Worm (Caenorhabditis elegans) whole organism, young adult: ENCODE data around the gene trap-3.

Experiments used
- B0019.2 ChIP-seq: fragments of 200-800 bp; sonication (Bioruptor generic); conservative IDR thresholded peaks from 2 replicates; pipeline ENCODE4 v1.3.6; 2022; ENCODE audit warnings: missing genetic modification reagents, missing genetic modification characterization, missing compliant biosample characterization
- B0336.3 ChIP-seq: fragments of 200-800 bp; sonication (Bioruptor generic); IDR thresholded peaks from 2 replicates; pipeline ENCODE4 v1.3.6; 2022; ENCODE audit warnings: missing genetic modification characterization, missing compliant biosample characterization
- D2030.7 ChIP-seq: fragments of 200-800 bp; sonication (Bioruptor generic); IDR thresholded peaks from 2 replicates; pipeline ENCODE4 v1.3.6; 2022; ENCODE audit warnings: missing genetic modification reagents, missing genetic modification characterization, missing compliant biosample characterization
- F23B12.7 ChIP-seq: sonication (generic microtip); optimal IDR thresholded peaks from 2 replicates; lab custom pipeline; 2017; ENCODE audit warnings: missing genetic modification characterization, mild to moderate bottlenecking, missing compliant biosample characterization, antibody characterized with exemption, moderate library complexity; ENCODE audit not compliant: insufficient read depth
- F33H1.4 ChIP-seq: fragments of 200-800 bp; sonication (Bioruptor generic); IDR thresholded peaks from 2 replicates; pipeline ENCODE4 v1.3.6; 2022; ENCODE audit warnings: missing genetic modification reagents, missing genetic modification characterization, missing compliant biosample characterization
- F57C9.4 ChIP-seq: sonication (generic microtip); optimal IDR thresholded peaks from 2 replicates; lab custom pipeline; 2017; ENCODE audit warnings: mild to moderate bottlenecking, missing genetic modification characterization, missing compliant biosample characterization
- K12H6.12 ChIP-seq: fragments of 200-800 bp; sonication (Bioruptor generic); optimal IDR thresholded peaks from 2 replicates; lab custom pipeline; 2018; ENCODE audit warnings: mild to moderate bottlenecking, missing genetic modification characterization, missing compliant biosample characterization
- T07F8.4 ChIP-seq: sonication (generic microtip); optimal IDR thresholded peaks from 2 replicates; lab custom pipeline; 2016; ENCODE audit warnings: mild to moderate bottlenecking, missing genetic modification characterization, moderate library complexity, missing compliant biosample characterization
- Y67H2A.10 ChIP-seq: fragments of 200-800 bp; sonication (Bioruptor generic); conservative IDR thresholded peaks from 2 replicates; pipeline ENCODE4 v1.3.6; 2022; ENCODE audit warnings: missing genetic modification reagents, missing genetic modification characterization, missing compliant biosample characterization
- akir-1 ChIP-seq: fragments of 200-800 bp; sonication (Bioruptor generic); optimal IDR thresholded peaks from 2 replicates; lab custom pipeline; 2018; ENCODE audit warnings: mild to moderate bottlenecking, missing genetic modification characterization, moderate library complexity, missing compliant biosample characterization
- ama-1 ChIP-seq, 3 experiments: fragments of 150-350 bp in 1 of 3; sonication (generic microtip) in 2 of 3; optimal IDR thresholded peaks; 2 replicates each; lab custom pipeline; 2014 to 2018; ENCODE audit warnings: missing biosample characterization in 2 of 3, missing genetic modification characterization in 2 of 3, missing genetic modification reagents in 2 of 3
- aptf-2 ChIP-seq: fragments of 200-800 bp; sonication (Bioruptor generic); conservative IDR thresholded peaks from 2 replicates; pipeline ENCODE4 v1.3.6; 2022; ENCODE audit warnings: missing genetic modification reagents, missing genetic modification characterization, missing compliant biosample characterization
- aptf-3 ChIP-seq: fragments of 200-800 bp; sonication (Bioruptor generic); IDR thresholded peaks from 2 replicates; pipeline ENCODE4 v1.3.6; 2022; ENCODE audit warnings: missing genetic modification characterization, missing compliant biosample characterization
- atf-7 ChIP-seq: sonication (generic microtip); optimal IDR thresholded peaks from 2 replicates; lab custom pipeline; 2017; ENCODE audit warnings: mild to moderate bottlenecking, missing genetic modification characterization, missing compliant biosample characterization
- athp-1 ChIP-seq: sonication (generic microtip); optimal IDR thresholded peaks from 2 replicates; lab custom pipeline; 2017; ENCODE audit warnings: mild to moderate bottlenecking, missing genetic modification characterization, missing compliant biosample characterization
- attf-3 ChIP-seq: fragments of 200-800 bp; sonication (Bioruptor generic); conservative IDR thresholded peaks from 2 replicates; pipeline ENCODE4 v1.3.6; 2022; ENCODE audit warnings: missing genetic modification reagents, missing genetic modification characterization, missing compliant biosample characterization
- bed-1 ChIP-seq: fragments of 200-800 bp; sonication (Bioruptor generic); IDR thresholded peaks from 2 replicates; pipeline ENCODE4 v1.3.6; 2022; ENCODE audit warnings: missing genetic modification reagents, missing genetic modification characterization, missing compliant biosample characterization
- bed-2 ChIP-seq: fragments of 200-800 bp; sonication (Bioruptor generic); IDR thresholded peaks from 2 replicates; pipeline ENCODE4 v1.3.6; 2022; ENCODE audit warnings: missing genetic modification reagents, missing genetic modification characterization, missing compliant biosample characterization
- ccch-3 ChIP-seq: fragments of 200-800 bp; sonication (Bioruptor generic); optimal IDR thresholded peaks from 2 replicates; lab custom pipeline; 2018; ENCODE audit warnings: mild to moderate bottlenecking, missing genetic modification characterization, missing compliant biosample characterization
- cebp-1 ChIP-seq, 2 experiments: fragments of 200-800 bp in 1 of 2; sonication (Bioruptor generic) in 1 of 2; sonication (generic microtip) in 1 of 2; IDR thresholded peaks in 1 of 2; optimal IDR thresholded peaks in 1 of 2; 2 replicates each; pipeline versions ENCODE4 v1.3.6 to Lab custom; 2017 to 2022; ENCODE audit warnings: missing compliant biosample characterization in 2 of 2, missing genetic modification characterization in 2 of 2, mild to moderate bottlenecking in 1 of 2, missing genetic modification reagents in 1 of 2, moderate library complexity in 1 of 2
- ceh-27 ChIP-seq: fragments of 200-800 bp; sonication (Bioruptor generic); optimal IDR thresholded peaks from 2 replicates; lab custom pipeline; 2018; ENCODE audit warnings: mild to moderate bottlenecking, missing genetic modification characterization, moderate library complexity, missing compliant biosample characterization
- ceh-79 ChIP-seq: sonication (generic microtip); optimal IDR thresholded peaks from 2 replicates; lab custom pipeline; 2017; ENCODE audit warnings: mild to moderate bottlenecking, missing genetic modification characterization, missing compliant biosample characterization
- efl-1 ChIP-seq: fragments of 150-350 bp; optimal IDR thresholded peaks from 2 replicates; lab custom pipeline; 2014; ENCODE audit warnings: missing biosample characterization, missing genetic modification reagents, missing genetic modification characterization
- egrh-3 ChIP-seq: fragments of 200-800 bp; sonication (Bioruptor generic); IDR thresholded peaks from 2 replicates; pipeline ENCODE4 v1.3.6; 2022; ENCODE audit warnings: missing genetic modification reagents, missing genetic modification characterization, missing compliant biosample characterization
- hlh-12 ChIP-seq: sonication (generic microtip); optimal IDR thresholded peaks from 2 replicates; lab custom pipeline; 2016; ENCODE audit warnings: missing genetic modification characterization, missing compliant biosample characterization
- hlh-26 ChIP-seq: fragments of 200-800 bp; sonication (Bioruptor generic); conservative IDR thresholded peaks from 2 replicates; pipeline ENCODE4 v1.3.6; 2022; ENCODE audit warnings: missing genetic modification reagents, missing genetic modification characterization, missing compliant biosample characterization
- let-526 ChIP-seq: fragments of 200-800 bp; sonication (Bioruptor generic); IDR thresholded peaks from 2 replicates; pipeline ENCODE4 v1.3.6; 2022; ENCODE audit warnings: missing genetic modification reagents, missing genetic modification characterization, missing compliant biosample characterization
- lin-26 ChIP-seq: fragments of 200-800 bp; sonication (Bioruptor generic); IDR thresholded peaks from 2 replicates; pipeline ENCODE4 v1.3.6; 2022; ENCODE audit warnings: missing genetic modification reagents, missing genetic modification characterization, missing compliant biosample characterization
- lin-54 ChIP-seq: fragments of 200-800 bp; sonication (Bioruptor generic); optimal IDR thresholded peaks from 2 replicates; lab custom pipeline; 2018; ENCODE audit warnings: mild to moderate bottlenecking, missing genetic modification characterization, missing compliant biosample characterization
- lsl-1 ChIP-seq: fragments of 200-800 bp; sonication (Bioruptor generic); optimal IDR thresholded peaks from 2 replicates; lab custom pipeline; 2018; ENCODE audit warnings: mild to moderate bottlenecking, missing genetic modification characterization, moderate library complexity, missing compliant biosample characterization
- mcd-1 ChIP-seq: fragments of 200-800 bp; sonication (Bioruptor generic); IDR thresholded peaks from 2 replicates; pipeline ENCODE4 v1.3.6; 2022; ENCODE audit warnings: missing genetic modification reagents, missing genetic modification characterization, missing compliant biosample characterization
- mel-28 ChIP-seq: sonication (generic microtip); optimal IDR thresholded peaks from 2 replicates; lab custom pipeline; 2016; ENCODE audit warnings: borderline replicate concordance, mild to moderate bottlenecking, missing genetic modification characterization, missing compliant biosample characterization
- mes-4 ChIP-seq: sonication (generic microtip); optimal IDR thresholded peaks from 2 replicates; lab custom pipeline; 2016; ENCODE audit warnings: missing genotype, missing genetic modification characterization, missing compliant biosample characterization
- nhr-27 ChIP-seq: fragments of 200-800 bp; sonication (Bioruptor generic); optimal IDR thresholded peaks from 2 replicates; lab custom pipeline; 2018; ENCODE audit warnings: mild to moderate bottlenecking, missing genetic modification characterization, moderate library complexity, missing compliant biosample characterization
- repo-1 ChIP-seq: sonication (generic microtip); optimal IDR thresholded peaks from 2 replicates; lab custom pipeline; 2017; ENCODE audit warnings: mild to moderate bottlenecking, missing genetic modification characterization, missing compliant biosample characterization
- rpc-1 ChIP-seq, 2 experiments: fragments of 150-350 bp in 1 of 2; sonication (generic microtip) in 1 of 2; optimal IDR thresholded peaks; 2 replicates each; lab custom pipeline; 2014 to 2018; ENCODE audit warnings: missing biosample characterization in 1 of 2, missing genetic modification characterization in 1 of 2, missing genetic modification reagents in 1 of 2, missing genotype in 1 of 2
- sea-2 ChIP-seq: fragments of 200-800 bp; sonication (Bioruptor generic); IDR thresholded peaks from 2 replicates; pipeline ENCODE4 v1.3.6; 2022; ENCODE audit warnings: missing genetic modification characterization, missing compliant biosample characterization
- snpc-1.1 ChIP-seq: sonication (generic microtip); optimal IDR thresholded peaks from 2 replicates; lab custom pipeline; 2017; ENCODE audit warnings: missing genetic modification characterization, mild to moderate bottlenecking, missing compliant biosample characterization, antibody characterized with exemption, moderate library complexity, missing genotype, missing genetic modification reagents; ENCODE audit not compliant: insufficient read depth
- snpc-4 ChIP-seq, 5 experiments: fragments of 150-350 bp in 1 of 5; sonication (generic microtip) in 4 of 5; optimal IDR thresholded peaks; 2 replicates each; lab custom pipeline; 2014 to 2018; ENCODE audit warnings: missing genetic modification characterization in 5 of 5, missing biosample characterization in 3 of 5, antibody characterized with exemption in 2 of 5, mild to moderate bottlenecking in 2 of 5, missing compliant biosample characterization in 2 of 5, missing genotype in 2 of 5, moderate library complexity in 2 of 5, missing genetic modification reagents in 1 of 5
- somi-1 ChIP-seq: fragments of 200-800 bp; sonication (Bioruptor generic); optimal IDR thresholded peaks from 2 replicates; lab custom pipeline; 2018; ENCODE audit warnings: mild to moderate bottlenecking, missing genetic modification characterization, missing compliant biosample characterization
- tbp1 ChIP-seq: fragments of 200-800 bp; sonication (Bioruptor generic); optimal IDR thresholded peaks from 2 replicates; lab custom pipeline; 2018; ENCODE audit warnings: mild to moderate bottlenecking, missing genetic modification characterization, missing compliant biosample characterization
- zfh-2 ChIP-seq: fragments of 200-800 bp; sonication (Bioruptor generic); conservative IDR thresholded peaks from 2 replicates; pipeline ENCODE4 v1.3.6; 2022; ENCODE audit warnings: missing genetic modification reagents, missing genetic modification characterization, missing compliant biosample characterization
- zim-3 ChIP-seq: sonication (generic microtip); optimal IDR thresholded peaks from 2 replicates; lab custom pipeline; 2017; ENCODE audit warnings: mild to moderate bottlenecking, missing genetic modification characterization, moderate library complexity, missing compliant biosample characterization
- ztf-26 ChIP-seq: sonication (generic microtip); optimal IDR thresholded peaks from 2 replicates; lab custom pipeline; 2017; ENCODE audit warnings: missing genetic modification characterization, missing compliant biosample characterization
- ztf-28 ChIP-seq: fragments of 200-800 bp; sonication (Bioruptor generic); IDR thresholded peaks from 2 replicates; pipeline ENCODE4 v1.3.6; 2022; ENCODE audit warnings: missing genetic modification reagents, missing genetic modification characterization, missing compliant biosample characterization
- ztf-6 ChIP-seq: fragments of 200-800 bp; sonication (Bioruptor generic); IDR thresholded peaks from 2 replicates; pipeline ENCODE4 v1.3.6; 2022; ENCODE audit warnings: missing genetic modification reagents, missing genetic modification characterization, missing compliant biosample characterization

Gene trap-3

DNA sequence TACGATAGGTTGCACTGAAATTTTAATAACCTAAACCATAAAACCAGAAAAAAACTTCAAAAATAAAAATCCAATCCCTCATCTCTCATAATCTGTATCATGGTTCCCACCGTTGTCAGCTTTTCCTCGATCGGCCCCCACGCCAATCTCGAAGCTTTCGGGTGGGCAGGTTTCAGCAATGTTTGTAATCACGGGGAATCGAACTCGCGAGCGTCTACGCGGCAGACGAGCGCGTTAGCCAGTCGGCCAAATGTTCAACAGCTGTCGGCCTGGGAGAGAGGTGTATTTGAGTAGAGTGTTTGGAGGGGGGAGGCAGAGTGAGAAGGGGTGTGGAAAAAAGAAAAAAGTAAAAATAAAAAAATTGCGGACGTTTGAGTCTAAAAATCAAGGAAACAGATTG, 19.2 kb downstream of the trap-3 start (continued):
- TF ChIP-seq cebp-1 (GFP tag; IDR thresholded peaks at IDR 0.05; lab: Robert Waterston, UW) (0 out of 2 replicates have a peak, but pooled peaks have one; percentile 10), cebp-1 (tag; optimal IDR thresholded peaks at IDR 0.05; lab: Kevin White, UChicago) (peak; percentile 80), ztf-28 (GFP tag; lab: Robert Waterston, UW) (peak; percentile 69; the same call in 1 of the 2 replicates), sea-2 (GFP tag; lab: Robert Waterston, UW) (no peak), B0336.3 (GFP tag; lab: Robert Waterston, UW) (peak; percentile 75), zfh-2 (GFP tag; lab: Robert Waterston, UW) (peak; percentile 73), F33H1.4 (peak; percentile 66), tbp1 (GFP tag; lab: Kevin White, UChicago) (peak; percentile 95), repo-1 (tag; lab: Kevin White, UChicago) (peak; percentile 83), somi-1 (GFP tag; lab: Kevin White, UChicago) (peak; percentile 54), ztf-6 (GFP tag; lab: Robert Waterston, UW) (no peak), hlh-26 (GFP tag; lab: Robert Waterston, UW) (no peak), D2030.7 (GFP tag; lab: Robert Waterston, UW) (peak; percentile 92), lin-26 (GFP tag; lab: Robert Waterston, UW) (peak; percentile 89), aptf-2 (GFP tag; lab: Robert Waterston, UW) (0 out of 2 replicates have a peak, but pooled peaks have one; percentile 38), efl-1 (GFP tag; lab: Kevin White, UChicago) (peak; percentile 37), athp-1 (tag; lab: Kevin White, UChicago) (peak; percentile 86), egrh-3 (GFP tag; lab: Robert Waterston, UW) (peak; percentile 73), zim-3 (tag; lab: Kevin White, UChicago) (peak; percentile 78), akir-1 (GFP tag; lab: Kevin White, UChicago) (no peak), snpc-1.1 (tag; lab: Kevin White, UChicago) (peak; percentile 44), ceh-27 (GFP tag; lab: Kevin White, UChicago) (peak; percentile 84), bed-2 (GFP tag; lab: Robert Waterston, UW) (0 out of 2 replicates have a peak, but pooled peaks have one; percentile 35), atf-7 (tag; lab: Kevin White, UChicago) (peak; percentile 62), lsl-1 (peak; percentile 63), Y67H2A.10 (GFP tag; lab: Robert Waterston, UW) (peak; percentile 69; the same call in 1 of the 2 replicates), F23B12.7 (tag; lab: Kevin White, UChicago) (peak; percentile 94), nhr-27 (tag; lab: Kevin White, UChicago) (no peak), ccch-3 (peak; percentile 79), snpc-4 (GFP tag; optimal IDR thresholded peaks at IDR 0.05; lab: Kevin White, UChicago) (peak; percentile 61), snpc-4 (tag; optimal IDR thresholded peaks at IDR 0.05; lab: Kevin White, UChicago) (peak; percentile 67 to 82 (median 74)), lin-54 (GFP tag; lab: Kevin White, UChicago) (peak; percentile 77), aptf-3 (GFP tag; lab: Robert Waterston, UW) (peak; percentile 70; the same call in 1 of the 2 replicates), attf-3 (GFP tag; lab: Robert Waterston, UW) (peak; percentile 66), mcd-1 (GFP tag; lab: Robert Waterston, UW) (peak; percentile 87), bed-1 (GFP tag; lab: Robert Waterston, UW) (no peak), rpc-1 (optimal IDR thresholded peaks at IDR 0.05; lab: Kevin White, UChicago) (peak; percentile 93), rpc-1 (tag; optimal IDR thresholded peaks at IDR 0.05; lab: Kevin White, UChicago) (peak; percentile 90), B0019.2 (GFP tag; lab: Robert Waterston, UW) (peak; percentile 53), ceh-79 (tag; lab: Kevin White, UChicago) (peak; percentile 60), K12H6.12 (tag; lab: Kevin White, UChicago) (peak; percentile 45), ztf-26 (peak; percentile 76), F57C9.4 (tag; lab: Kevin White, UChicago) (no peak), mel-28 (tag; lab: Kevin White, UChicago) (no peak), let-526 (GFP tag; lab: Robert Waterston, UW) (peak; percentile 68; the same call in 1 of the 2 replicates), mes-4 (peak; percentile 81), hlh-12 (tag; lab: Kevin White, UChicago) (peak; percentile 67), T07F8.4 (tag; lab: Kevin White, UChicago) (peak; percentile 81), ama-1 (optimal IDR thresholded peaks at IDR 0.05; lab: Kevin White, UChicago) (no peak), ama-1 (GFP tag; optimal IDR thresholded peaks at IDR 0.05; lab: Kevin White, UChicago) (peak; percentile 71 to 87)
